Worm (Caenorhabditis elegans) whole organism, L4 larva: ENCODE data around the gene F35F10.1.

Experiments used
- R02D3.7 ChIP-seq: fragments of 150-350 bp; sonication (generic microtip); optimal IDR thresholded peaks from 3 replicates; lab custom pipeline; 2014; ENCODE audit warnings: missing biosample characterization, missing genetic modification characterization
- Y5F2A.4 ChIP-seq: fragments of 200-800 bp; sonication (Bioruptor generic); optimal IDR thresholded peaks from 2 replicates; lab custom pipeline; 2018; ENCODE audit warnings: mild to moderate bottlenecking, missing genetic modification characterization, missing compliant biosample characterization
- ZK337.2 ChIP-seq: fragments of 200-800 bp; sonication (Bioruptor generic); IDR thresholded peaks from 2 replicates; pipeline ENCODE4 v1.3.6; 2022; ENCODE audit warnings: missing genetic modification reagents, missing genetic modification characterization, missing compliant biosample characterization
- ZK546.5 ChIP-seq, 2 experiments: sonication (generic microtip); optimal IDR thresholded peaks; 2 replicates each; lab custom pipeline; 2017; ENCODE audit warnings: missing biosample characterization in 2 of 2, missing genetic modification characterization in 2 of 2
- ceh-44 ChIP-seq: fragments of 200-800 bp; sonication (Bioruptor generic); IDR thresholded peaks from 2 replicates; pipeline ENCODE4 v1.3.6; 2022; ENCODE audit warnings: missing genetic modification reagents, missing genetic modification characterization, missing compliant biosample characterization
- egl-27 ChIP-seq: sonication (generic microtip); optimal IDR thresholded peaks from 3 replicates; lab custom pipeline; 2017; ENCODE audit warnings: missing biosample characterization, missing genetic modification reagents, missing genetic modification characterization
- mdt-29 ChIP-seq: fragments of 200-800 bp; sonication (Bioruptor generic); IDR thresholded peaks from 2 replicates; pipeline ENCODE4 v1.3.6; 2022; ENCODE audit warnings: missing genetic modification reagents, missing genetic modification characterization, missing compliant biosample characterization
- mep-1 ChIP-seq: fragments of 150-350 bp; sonication (generic microtip); optimal IDR thresholded peaks from 3 replicates; lab custom pipeline; 2014; ENCODE audit warnings: missing biosample characterization, missing genetic modification characterization
- nhr-10 ChIP-seq: fragments of 150-350 bp; optimal IDR thresholded peaks from 2 replicates; lab custom pipeline; 2014; ENCODE audit warnings: missing biosample characterization, missing genetic modification characterization
- nhr-25 ChIP-seq: sonication (generic microtip); optimal IDR thresholded peaks from 2 replicates; lab custom pipeline; 2017; ENCODE audit warnings: missing genetic modification characterization, mild to moderate bottlenecking, missing compliant biosample characterization, antibody characterized with exemption, moderate library complexity, borderline replicate concordance; ENCODE audit not compliant: insufficient read depth
- nhr-77 ChIP-seq: fragments of 150-350 bp; optimal IDR thresholded peaks from 2 replicates; lab custom pipeline; 2014; ENCODE audit warnings: missing biosample characterization, missing genetic modification characterization
- pqm-1 ChIP-seq: sonication (generic microtip); optimal IDR thresholded peaks from 2 replicates; lab custom pipeline; 2017; ENCODE audit warnings: missing biosample characterization, missing genetic modification characterization
- unc-39 ChIP-seq: sonication (generic microtip); optimal IDR thresholded peaks from 2 replicates; lab custom pipeline; 2017; ENCODE audit warnings: missing biosample characterization, missing genetic modification characterization
- unc-62 ChIP-seq, 3 experiments: fragments of 150-350 bp in 1 of 3; sonication (generic microtip); optimal IDR thresholded peaks in 2 of 3; peaks in 1 of 3; 1 replicate in 1 of 3; 2 replicates in 2 of 3; lab custom pipeline; 2014 to 2017; ENCODE audit warnings: missing biosample characterization in 3 of 3, missing genetic modification characterization in 3 of 3, missing genetic modification reagents in 3 of 3, missing genotype in 1 of 3

DNA sequence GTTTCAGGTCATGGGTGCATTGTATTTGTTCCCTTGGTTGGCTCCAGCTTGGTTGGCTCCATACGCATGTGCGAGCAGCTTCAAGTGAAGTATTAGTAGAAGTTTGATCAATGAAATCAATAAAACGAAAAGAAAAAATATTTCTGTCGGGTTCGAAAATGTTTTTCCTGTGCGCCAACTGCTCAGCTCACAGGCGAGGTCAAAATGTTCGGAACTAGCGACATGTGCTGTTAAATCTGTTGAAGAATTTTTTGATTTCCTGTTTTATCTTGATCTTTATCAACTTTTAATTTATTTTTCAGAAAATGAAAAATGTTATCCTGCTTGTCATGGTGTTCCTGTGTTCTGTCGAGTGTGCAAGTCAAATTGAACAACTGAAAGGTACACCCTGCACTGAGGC is 34.6 kb upstream of the F35F10.1 start, which contains the start of gene T28A11.25:
- TF ChIP-seq ZK546.5 (tag; optimal IDR thresholded peaks at IDR 0.05; lab: Kevin White, UChicago) = no peak
- TF ChIP-seq ZK337.2 (GFP tag; lab: Robert Waterston, UW) = no peak
- TF ChIP-seq nhr-77 (tag; lab: Kevin White, UChicago) = no peak
- TF ChIP-seq nhr-10 (tag; lab: Kevin White, UChicago) = no peak
- TF ChIP-seq Y5F2A.4 (GFP tag; lab: Kevin White, UChicago) = no peak
- TF ChIP-seq ceh-44 (GFP tag; lab: Robert Waterston, UW) = no peak
- no peak for TF ChIP-seq nhr-25 (tag; lab: Kevin White, UChicago)
- no peak for TF ChIP-seq R02D3.7 (tag; lab: Kevin White, UChicago)
- TF ChIP-seq egl-27 (tag; lab: Kevin White, UChicago) = no peak
- TF ChIP-seq unc-62 (GFP tag; optimal IDR thresholded peaks at IDR 0.05 in 1 of 2; lab: Kevin White, UChicago) = no peak
- no peak for TF ChIP-seq unc-62 (tag; optimal IDR thresholded peaks at IDR 0.05; lab: Kevin White, UChicago)
- no peak for TF ChIP-seq mep-1 (tag; lab: Kevin White, UChicago)
- TF ChIP-seq pqm-1 (tag; lab: Kevin White, UChicago) = no peak
- TF ChIP-seq mdt-29 = no peak
- TF ChIP-seq unc-39 = no peak
